Fruit fly (Drosophila melanogaster) whole organism, embryonic: Measurements from ENCODE around the gene CG6432.

Experiments used
- Aef1 ChIP-seq: fragments of 200-800 bp; sonication (Bioruptor generic); IDR thresholded peaks from 3 replicates; pipeline ENCODE4 v1.3.6; 2022; ENCODE audit warnings: missing biosample characterization, missing genetic modification characterization
- Atf-2 ChIP-seq: fragments of 200-800 bp; sonication (Bioruptor generic); optimal IDR thresholded peaks from 2 replicates; lab custom pipeline; 2016; ENCODE audit warnings: missing biosample characterization, missing genetic modification characterization
- CG10147 ChIP-seq: fragments of 200-800 bp; sonication (Bioruptor generic); optimal IDR thresholded peaks from 2 replicates; lab custom pipeline; 2019; ENCODE audit warnings: missing biosample characterization, mild to moderate bottlenecking, missing genetic modification characterization, moderate library complexity
- CG10267 ChIP-seq: fragments of 200-800 bp; sonication (Bioruptor generic); optimal IDR thresholded peaks from 2 replicates; lab custom pipeline; 2018; ENCODE audit warnings: missing biosample characterization, mild to moderate bottlenecking, missing genetic modification characterization, moderate library complexity
- CG12219 ChIP-seq: fragments of 200-800 bp; sonication (Bioruptor generic); optimal IDR thresholded peaks from 3 replicates; lab custom pipeline; 2018; ENCODE audit warnings: missing biosample characterization, mild to moderate bottlenecking, missing genetic modification characterization
- CG12236 ChIP-seq: fragments of 200-800 bp; sonication (Bioruptor generic); optimal IDR thresholded peaks from 2 replicates; lab custom pipeline; 2016; ENCODE audit warnings: missing biosample characterization, missing genetic modification characterization
- CG12744 ChIP-seq: fragments of 200-800 bp; sonication (Bioruptor generic); optimal IDR thresholded peaks from 2 replicates; lab custom pipeline; 2016; ENCODE audit warnings: missing biosample characterization, missing genetic modification characterization
- CG13424 ChIP-seq: fragments of 200-800 bp; sonication (Bioruptor generic); optimal IDR thresholded peaks from 2 replicates; lab custom pipeline; 2019; ENCODE audit warnings: missing biosample characterization, mild to moderate bottlenecking, missing genetic modification characterization, moderate library complexity
- CG14441 ChIP-seq: fragments of 200-800 bp; sonication (Bioruptor generic); IDR thresholded peaks from 2 replicates; pipeline ENCODE4 v1.3.6; 2022; ENCODE audit warnings: missing biosample characterization, missing genetic modification characterization
- CG16815 ChIP-seq: fragments of 200-800 bp; sonication (Bioruptor generic); optimal IDR thresholded peaks from 3 replicates; lab custom pipeline; 2017; ENCODE audit warnings: missing biosample characterization, mild to moderate bottlenecking, missing genetic modification characterization
- CG17328 ChIP-seq: fragments of 200-800 bp; sonication (Bioruptor generic); IDR thresholded peaks from 2 replicates; pipeline ENCODE4 v1.3.6; 2022; ENCODE audit warnings: missing biosample characterization, missing genetic modification characterization
- CG17612 ChIP-seq: fragments of 200-800 bp; sonication (Bioruptor generic); IDR thresholded peaks from 2 replicates; pipeline ENCODE4 v1.3.6; 2022; ENCODE audit warnings: missing biosample characterization, missing genetic modification characterization
- CG1792 ChIP-seq: fragments of 200-800 bp; sonication (Bioruptor generic); optimal IDR thresholded peaks from 2 replicates; lab custom pipeline; 2016; ENCODE audit warnings: missing biosample characterization, missing genetic modification characterization
- CG2129 ChIP-seq: fragments of 200-800 bp; sonication (Bioruptor generic); IDR thresholded peaks from 2 replicates; pipeline ENCODE4 v1.3.6; 2022; ENCODE audit warnings: missing biosample characterization, missing genetic modification characterization; ENCODE audit not compliant: partially characterized antibody
- CG2202 ChIP-seq: fragments of 200-800 bp; sonication (Bioruptor generic); optimal IDR thresholded peaks from 2 replicates; lab custom pipeline; 2018; ENCODE audit warnings: missing biosample characterization, mild to moderate bottlenecking, missing genetic modification characterization
- CG4404 ChIP-seq: fragments of 200-800 bp; sonication (Bioruptor generic); IDR thresholded peaks from 2 replicates; pipeline ENCODE4 v1.3.6; 2022; ENCODE audit warnings: missing biosample characterization, missing genetic modification characterization
- CG4424 ChIP-seq: fragments of 200-800 bp; sonication (Bioruptor generic); optimal IDR thresholded peaks from 3 replicates; lab custom pipeline; 2016; ENCODE audit warnings: missing biosample characterization, missing genetic modification characterization
- CG5180 ChIP-seq: fragments of 200-800 bp; sonication (Bioruptor generic); optimal IDR thresholded peaks from 3 replicates; lab custom pipeline; 2017; ENCODE audit warnings: missing biosample characterization, missing genetic modification characterization, mild to moderate bottlenecking, moderate library complexity, missing genetic modification reagents
- CG7963 ChIP-seq: fragments of 200-800 bp; sonication (Bioruptor generic); IDR thresholded peaks from 3 replicates; pipeline ENCODE4 v1.3.6; 2022; ENCODE audit warnings: missing biosample characterization, missing genetic modification characterization; ENCODE audit not compliant: partially characterized antibody
- CG8478 ChIP-seq: fragments of >200 bp; optimal IDR thresholded peaks from 2 replicates; lab custom pipeline; 2018
- CG8765 ChIP-seq: fragments of 200-800 bp; sonication (Bioruptor generic); IDR thresholded peaks from 2 replicates; pipeline ENCODE4 v1.3.6; 2022; ENCODE audit warnings: missing biosample characterization, missing genetic modification characterization
- CTCF ChIP-seq: fragments of 200-800 bp; sonication (Bioruptor generic); optimal IDR thresholded peaks from 2 replicates; lab custom pipeline; 2017; ENCODE audit warnings: missing biosample characterization, mild to moderate bottlenecking, missing genetic modification characterization, moderate library complexity
- Chrac-16 ChIP-seq: fragments of 200-800 bp; sonication (Bioruptor generic); optimal IDR thresholded peaks from 3 replicates; lab custom pipeline; 2016; ENCODE audit warnings: missing biosample characterization, missing genetic modification characterization
- Dbx ChIP-seq: fragments of 200-800 bp; sonication (Bioruptor generic); IDR thresholded peaks from 3 replicates; pipeline ENCODE4 v1.3.6; 2022; ENCODE audit warnings: missing biosample characterization, missing genetic modification characterization
- Dp ChIP-seq: fragments of 200-800 bp; sonication (Bioruptor generic); optimal IDR thresholded peaks from 2 replicates; lab custom pipeline; 2018; ENCODE audit warnings: missing biosample characterization, mild to moderate bottlenecking, missing genetic modification characterization, moderate library complexity
- Dref ChIP-seq: fragments of 200-800 bp; sonication (Bioruptor generic); IDR thresholded peaks from 2 replicates; pipeline ENCODE4 v1.3.6; 2022; ENCODE audit warnings: missing biosample characterization, missing genetic modification characterization
- Elba2 ChIP-seq: fragments of 200-800 bp; sonication (Bioruptor generic); optimal IDR thresholded peaks from 3 replicates; lab custom pipeline; 2016; ENCODE audit warnings: missing biosample characterization, missing genetic modification characterization
- Fer2 ChIP-seq: fragments of 200-800 bp; sonication (Bioruptor generic); optimal IDR thresholded peaks from 2 replicates; lab custom pipeline; 2018; ENCODE audit warnings: missing biosample characterization, mild to moderate bottlenecking, missing genetic modification characterization, moderate library complexity
- Gsc ChIP-seq: fragments of 200-800 bp; sonication (Bioruptor generic); IDR thresholded peaks from 2 replicates; pipeline ENCODE4 v1.3.6; 2022; ENCODE audit warnings: missing biosample characterization, missing genetic modification characterization
- H15 ChIP-seq: fragments of 200-800 bp; sonication (Bioruptor generic); IDR thresholded peaks from 3 replicates; pipeline ENCODE4 v1.3.6; 2022; ENCODE audit warnings: missing biosample characterization, missing genetic modification characterization
- HLH3B ChIP-seq: fragments of 200-800 bp; sonication (Bioruptor generic); IDR thresholded peaks from 2 replicates; pipeline ENCODE4 v1.3.6; 2022; ENCODE audit warnings: missing biosample characterization, missing genetic modification characterization
- HLHmδ ChIP-seq: fragments of 200-800 bp; sonication (Bioruptor generic); optimal IDR thresholded peaks from 2 replicates; lab custom pipeline; 2018; ENCODE audit warnings: missing biosample characterization, mild to moderate bottlenecking, missing genetic modification characterization, moderate library complexity
- Hand ChIP-seq: fragments of 200-800 bp; sonication (Bioruptor generic); optimal IDR thresholded peaks from 2 replicates; lab custom pipeline; 2017; ENCODE audit warnings: mild to moderate bottlenecking, missing biosample characterization, missing genetic modification reagents, missing genetic modification characterization
- Hmr ChIP-seq: fragments of 200-800 bp; sonication (Bioruptor generic); optimal IDR thresholded peaks from 3 replicates; lab custom pipeline; 2017; ENCODE audit warnings: mild to moderate bottlenecking, missing biosample characterization, missing genetic modification reagents, missing genetic modification characterization
- Hr39 ChIP-seq: fragments of >200 bp; optimal IDR thresholded peaks from 2 replicates; lab custom pipeline; 2017
- Optix ChIP-seq: fragments of 200-800 bp; sonication (Bioruptor generic); IDR thresholded peaks from 3 replicates; pipeline ENCODE4 v1.3.6; 2022; ENCODE audit warnings: missing biosample characterization, missing genetic modification characterization
- Sin3A ChIP-seq: fragments of >200 bp; optimal IDR thresholded peaks from 2 replicates; lab custom pipeline; 2018
- Stat92E ChIP-seq, 3 experiments: fragments of >200 bp in 2 of 3; fragments of 200-800 bp in 1 of 3; sonication (Bioruptor generic) in 1 of 3; optimal IDR thresholded peaks; 2 replicates each; lab custom pipeline; 2017 to 2019; ENCODE audit warnings: missing biosample characterization in 3 of 3, missing genetic modification characterization in 3 of 3, mild to moderate bottlenecking in 1 of 3, moderate library complexity in 1 of 3
- ap ChIP-seq: fragments of 200-800 bp; sonication (Bioruptor generic); IDR thresholded peaks from 2 replicates; pipeline ENCODE4 v1.3.6; 2022; ENCODE audit warnings: missing biosample characterization, missing genetic modification characterization
- ara ChIP-seq: fragments of 200-800 bp; sonication (Bioruptor generic); IDR thresholded peaks from 2 replicates; pipeline ENCODE4 v1.3.6; 2022; ENCODE audit warnings: missing biosample characterization, missing genetic modification characterization
- bcd ChIP-seq: fragments of 200-800 bp; sonication (Bioruptor generic); optimal IDR thresholded peaks from 2 replicates; lab custom pipeline; 2017; ENCODE audit warnings: missing biosample characterization, mild to moderate bottlenecking, missing genetic modification characterization
- ftz-f1 ChIP-seq: fragments of 200-800 bp; sonication (Bioruptor generic); optimal IDR thresholded peaks from 2 replicates; lab custom pipeline; 2016; ENCODE audit warnings: missing biosample characterization, missing genetic modification characterization
- gcm2 ChIP-seq: fragments of 200-800 bp; sonication (Bioruptor generic); optimal IDR thresholded peaks from 2 replicates; lab custom pipeline; 2016; ENCODE audit warnings: missing biosample characterization, missing genetic modification characterization
- hkb ChIP-seq, 2 experiments: fragments of 200-800 bp in 1 of 2; fragments of >200 bp in 1 of 2; sonication (Bioruptor generic) in 1 of 2; IDR thresholded peaks in 1 of 2; optimal IDR thresholded peaks in 1 of 2; 2 replicates each; pipeline versions ENCODE4 v1.3.6 to Lab custom; 2017 to 2022; ENCODE audit warnings: missing biosample characterization in 1 of 2, missing genetic modification characterization in 1 of 2
- insv ChIP-seq, 2 experiments: fragments of 200-800 bp; sonication (Bioruptor generic); optimal IDR thresholded peaks; 3 replicates each; lab custom pipeline; 2016 to 2018; ENCODE audit warnings: missing biosample characterization in 2 of 2, missing genetic modification characterization in 2 of 2
- jumu ChIP-seq: fragments of 200-800 bp; sonication (Bioruptor generic); optimal IDR thresholded peaks from 3 replicates; lab custom pipeline; 2016; ENCODE audit warnings: missing biosample characterization, missing genetic modification characterization
- kay ChIP-seq: fragments of 200-800 bp; sonication (Bioruptor generic); optimal IDR thresholded peaks from 2 replicates; lab custom pipeline; 2016; ENCODE audit warnings: missing biosample characterization, missing genetic modification characterization
- psq ChIP-seq: fragments of 200-800 bp; sonication (Bioruptor generic); optimal IDR thresholded peaks from 2 replicates; lab custom pipeline; 2017; ENCODE audit warnings: missing biosample characterization, missing genetic modification characterization
- sens ChIP-seq: fragments of 200-800 bp; sonication (Bioruptor generic); peaks from one replicate; lab custom pipeline; 2016; ENCODE audit warnings: missing biosample characterization, missing genetic modification characterization
- tap ChIP-seq: fragments of 200-800 bp; optimal IDR thresholded peaks from 3 replicates; lab custom pipeline; 2019; ENCODE audit warnings: missing biosample characterization, mild to moderate bottlenecking, missing genetic modification characterization, moderate library complexity
- vvl ChIP-seq: fragments of 200-800 bp; sonication (Bioruptor generic); IDR thresholded peaks from 2 replicates; pipeline ENCODE4 v1.3.6; 2022; ENCODE audit warnings: missing biosample characterization, missing genetic modification characterization
- wor ChIP-seq: fragments of 200-800 bp; sonication (Bioruptor generic); IDR thresholded peaks from 2 replicates; pipeline ENCODE4 v1.3.6; 2022; ENCODE audit warnings: missing biosample characterization, missing genetic modification characterization
- z ChIP-seq: fragments of 200-800 bp; sonication (Bioruptor generic); IDR thresholded peaks from 3 replicates; pipeline ENCODE4 v1.3.6; 2022; ENCODE audit warnings: missing biosample characterization, missing genetic modification characterization
- zf30C ChIP-seq: fragments of 200-800 bp; sonication (Bioruptor generic); optimal IDR thresholded peaks from 3 replicates; lab custom pipeline; 2018; ENCODE audit warnings: missing biosample characterization, mild to moderate bottlenecking, missing genetic modification characterization

CG6432 gene

DNA sequence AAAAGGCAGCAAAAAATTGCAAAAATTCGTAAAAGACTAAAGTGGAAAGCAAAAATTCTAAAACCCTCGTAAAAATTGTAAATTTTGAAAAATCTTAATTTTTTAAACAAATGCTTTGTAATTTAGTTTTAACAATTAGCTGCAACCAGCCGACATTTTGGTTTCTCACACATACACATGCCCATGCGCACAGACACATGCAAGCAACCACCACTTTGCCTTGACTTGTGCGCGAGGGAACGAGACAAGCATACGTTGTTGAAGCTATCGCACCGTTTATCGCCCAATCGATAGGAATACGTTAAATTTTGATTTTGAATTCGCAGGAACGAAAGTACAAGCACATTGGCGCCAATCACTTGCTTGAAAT lies 16.4 kb upstream of the CG6432 start (continued):
- TF ChIP-seq CG4404 (GFP tag; lab: Robert Waterston, UW): no peak
- no peak for TF ChIP-seq hkb (optimal IDR thresholded peaks at IDR 0.05; lab: Kevin White, UChicago)
- TF ChIP-seq hkb (GFP tag; IDR thresholded peaks at IDR 0.05; lab: Robert Waterston, UW): peak; percentile 27; the same call in 1 of the 2 replicates
- no peak for TF ChIP-seq insv (GFP tag; optimal IDR thresholded peaks at IDR 0.05; lab: Kevin White, UChicago)
- TF ChIP-seq Chrac-16 (GFP tag; lab: Kevin White, UChicago): no peak
- TF ChIP-seq gcm2 (GFP tag; lab: Kevin White, UChicago): no peak
- peak; percentile 11 for TF ChIP-seq HLHmδ (GFP tag; lab: Kevin White, UChicago)
- no peak for TF ChIP-seq Hr39 (lab: Kevin White, UChicago)
- no peak for TF ChIP-seq HLH3B (GFP tag; lab: Robert Waterston, UW)
- no peak for TF ChIP-seq CG17612 (GFP tag; lab: Robert Waterston, UW)
- no peak for TF ChIP-seq CG10147
- peak; percentile 90 for TF ChIP-seq sens (GFP tag; lab: Kevin White, UChicago)
- no peak for TF ChIP-seq Hmr (GFP tag; lab: Kevin White, UChicago)
- TF ChIP-seq z (GFP tag; lab: Robert Waterston, UW): no peak
- TF ChIP-seq CG7963: peak; percentile 46; the same call in 1 of the 3 replicates
- no peak for TF ChIP-seq Atf-2 (GFP tag; lab: Kevin White, UChicago)
- TF ChIP-seq CG12236 (GFP tag; lab: Kevin White, UChicago): no peak
- TF ChIP-seq CG5180: no peak
- TF ChIP-seq Elba2 (GFP tag; lab: Kevin White, UChicago): no peak
- TF ChIP-seq CG12744: no peak
- TF ChIP-seq kay (GFP tag; lab: Kevin White, UChicago): no peak
- no peak for TF ChIP-seq Stat92E (GFP tag; optimal IDR thresholded peaks at IDR 0.05; lab: Kevin White, UChicago)
- TF ChIP-seq CG2129 (GFP tag; lab: Robert Waterston, UW): peak; percentile 43; the same call in 1 of the 2 replicates
- TF ChIP-seq Optix (GFP tag; lab: Robert Waterston, UW): no peak
- TF ChIP-seq Hand (GFP tag; lab: Kevin White, UChicago): no peak
- no peak for TF ChIP-seq tap (tag; lab: Kevin White, UChicago)
- TF ChIP-seq CTCF (GFP tag; lab: Kevin White, UChicago): no peak
- no peak for TF ChIP-seq CG10267 (tag; lab: Kevin White, UChicago)
- TF ChIP-seq CG14441 (GFP tag; lab: Robert Waterston, UW): no peak
- no peak for TF ChIP-seq Aef1 (GFP tag; lab: Robert Waterston, UW)
- TF ChIP-seq CG8765: no peak
- TF ChIP-seq H15 (GFP tag; lab: Robert Waterston, UW): no peak
- no peak for TF ChIP-seq psq
- TF ChIP-seq Fer2 (tag; lab: Kevin White, UChicago): no peak
- peak; percentile 88 for TF ChIP-seq CG8478 (lab: Kevin White, UChicago)
- no peak for TF ChIP-seq bcd
- peak; percentile 87 for TF ChIP-seq Dref (GFP tag; lab: Robert Waterston, UW)
- no peak for TF ChIP-seq Sin3A (lab: Kevin White, UChicago)
- TF ChIP-seq zf30C: no peak
- TF ChIP-seq CG16815 (GFP tag; lab: Kevin White, UChicago): no peak
- peak; percentile 96 for TF ChIP-seq ftz-f1 (GFP tag; lab: Kevin White, UChicago)
- no peak for TF ChIP-seq Gsc (GFP tag; lab: Robert Waterston, UW)
- TF ChIP-seq CG4424 (GFP tag; lab: Kevin White, UChicago): no peak
- no peak for TF ChIP-seq wor (GFP tag; lab: Robert Waterston, UW)
- TF ChIP-seq jumu (GFP tag; lab: Kevin White, UChicago): no peak
- TF ChIP-seq ap (GFP tag; lab: Robert Waterston, UW): no peak
- TF ChIP-seq CG1792: no peak
- no peak for TF ChIP-seq CG12219
- no peak for TF ChIP-seq CG2202 (tag; lab: Kevin White, UChicago)
- no peak for TF ChIP-seq CG13424 (tag; lab: Kevin White, UChicago)
- TF ChIP-seq CG17328 (GFP tag; lab: Robert Waterston, UW): no peak
- peak; percentile 76 for TF ChIP-seq Dp (GFP tag; lab: Kevin White, UChicago)
- no peak for TF ChIP-seq ara
- TF ChIP-seq Dbx (GFP tag; lab: Robert Waterston, UW): no peak
- TF ChIP-seq vvl (GFP tag; lab: Robert Waterston, UW): peak; percentile 72
